Worm (Caenorhabditis elegans) whole organism, early embryonic: ENCODE data around the gene scd-1.

ENCODE experiments used
- B0310.2 ChIP-seq: sonication (generic microtip); optimal IDR thresholded peaks from 2 replicates; lab custom pipeline; 2016; ENCODE audit warnings: mild to moderate bottlenecking, missing genetic modification characterization, missing compliant biosample characterization
- F13C5.2 ChIP-seq: sonication (generic microtip); optimal IDR thresholded peaks from 2 replicates; lab custom pipeline; 2017; ENCODE audit warnings: mild to moderate bottlenecking, missing genetic modification characterization, inconsistent platforms, missing compliant biosample characterization
- aly-1 ChIP-seq: sonication (generic microtip); optimal IDR thresholded peaks from 2 replicates; lab custom pipeline; 2016; ENCODE audit warnings: missing genetic modification characterization, missing compliant biosample characterization
- ama-1 ChIP-seq: fragments of 150-350 bp; optimal IDR thresholded peaks from 2 replicates; lab custom pipeline; 2014
- hmbx-1 ChIP-seq: sonication (generic microtip); optimal IDR thresholded peaks from 2 replicates; lab custom pipeline; 2016; ENCODE audit warnings: mild to moderate bottlenecking, missing genetic modification characterization, missing compliant biosample characterization
- hnd-1 ChIP-seq: sonication (generic microtip); optimal IDR thresholded peaks from 2 replicates; lab custom pipeline; 2016; ENCODE audit warnings: missing genetic modification characterization, missing compliant biosample characterization

DNA sequence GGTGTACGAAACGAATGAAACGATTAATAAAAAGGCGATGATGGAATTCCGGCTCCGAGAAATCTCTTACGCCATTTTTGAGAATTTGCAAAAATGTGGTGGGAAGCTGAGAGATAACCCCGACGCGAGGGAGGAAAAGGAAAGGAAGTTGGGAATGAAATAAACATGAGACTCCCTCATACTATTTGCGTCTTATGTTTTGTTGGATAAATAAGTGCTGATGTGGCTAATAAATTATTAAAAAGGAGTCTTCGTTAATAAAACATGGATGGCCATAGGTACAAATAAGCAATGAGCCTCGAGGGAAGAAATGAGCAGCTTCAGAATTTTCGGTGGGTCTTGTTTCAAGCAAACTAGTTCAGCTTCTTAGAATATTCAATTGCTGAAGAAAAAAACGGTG, 6.8 kb upstream of the scd-1 start:
- no peak for TF ChIP-seq hmbx-1
- TF ChIP-seq B0310.2 = no peak
- TF ChIP-seq aly-1 (tag; lab: Kevin White, UChicago) = no peak
- TF ChIP-seq F13C5.2 = no peak
- TF ChIP-seq ama-1 (lab: Kevin White, UChicago) = no peak
- TF ChIP-seq hnd-1 (tag; lab: Kevin White, UChicago) = no peak
